Worm (Caenorhabditis elegans) whole organism, L2 larva: ENCODE data around the gene F53F1.6.
"Not testable (repeated sequence)": the region's sequence is repeated elsewhere in the genome, so short reads cannot be mapped to it uniquely, and the experiment has no call there.

ENCODE experiments used
- C34F6.9 ChIP-seq: fragments of 150-350 bp; optimal IDR thresholded peaks from 2 replicates; lab custom pipeline; 2014; ENCODE audit warnings: missing biosample characterization, missing genetic modification characterization
- F13H6.1 ChIP-seq: sonication (generic microtip); optimal IDR thresholded peaks from 2 replicates; lab custom pipeline; 2016; ENCODE audit warnings: missing genetic modification characterization, missing compliant biosample characterization
- R02D3.7 ChIP-seq: fragments of 150-350 bp; optimal IDR thresholded peaks from 2 replicates; lab custom pipeline; 2014; ENCODE audit warnings: missing biosample characterization, missing genetic modification characterization
- Y55F3AM.14 ChIP-seq: fragments of 200-800 bp; sonication (Bioruptor generic); optimal IDR thresholded peaks from 2 replicates; lab custom pipeline; 2018; ENCODE audit warnings: mild to moderate bottlenecking, missing genetic modification characterization, missing compliant biosample characterization
- ZK546.5 ChIP-seq: sonication (generic microtip); optimal IDR thresholded peaks from 2 replicates; lab custom pipeline; 2017; ENCODE audit warnings: missing biosample characterization, missing genetic modification characterization
- alr-1 ChIP-seq: fragments of 150-350 bp; optimal IDR thresholded peaks from 2 replicates; lab custom pipeline; 2014; ENCODE audit warnings: missing biosample characterization, missing genetic modification characterization
- blmp-1 ChIP-seq: sonication (generic microtip); optimal IDR thresholded peaks from 2 replicates; lab custom pipeline; 2017; ENCODE audit warnings: missing genetic modification characterization, mild to moderate bottlenecking, missing compliant biosample characterization, antibody characterized with exemption, moderate library complexity; ENCODE audit not compliant: insufficient read depth
- ceh-82 ChIP-seq: fragments of 150-350 bp; optimal IDR thresholded peaks from 2 replicates; lab custom pipeline; 2014; ENCODE audit warnings: missing biosample characterization, missing genetic modification characterization
- crh-2 ChIP-seq: sonication (generic microtip); optimal IDR thresholded peaks from 2 replicates; lab custom pipeline; 2017; ENCODE audit warnings: missing biosample characterization, missing genetic modification characterization
- elt-1 ChIP-seq: fragments of 150-350 bp; optimal IDR thresholded peaks from 2 replicates; lab custom pipeline; 2014; ENCODE audit warnings: missing biosample characterization, missing genetic modification characterization
- elt-3 ChIP-seq: sonication (generic microtip); optimal IDR thresholded peaks from 2 replicates; lab custom pipeline; 2017; ENCODE audit warnings: missing biosample characterization, missing genetic modification characterization
- fos-1 ChIP-seq: fragments of 150-350 bp; optimal IDR thresholded peaks from 2 replicates; lab custom pipeline; 2014; ENCODE audit warnings: missing biosample characterization, missing genetic modification characterization
- gmeb-1 ChIP-seq: fragments of 150-350 bp; optimal IDR thresholded peaks from 2 replicates; lab custom pipeline; 2014; ENCODE audit warnings: missing biosample characterization, missing genetic modification characterization
- lin-13 ChIP-seq: fragments of 150-350 bp; optimal IDR thresholded peaks from 2 replicates; lab custom pipeline; 2014; ENCODE audit warnings: missing biosample characterization, missing genetic modification reagents, missing genetic modification characterization
- lin-39 ChIP-seq: fragments of 150-350 bp; optimal IDR thresholded peaks from 2 replicates; lab custom pipeline; 2014; ENCODE audit warnings: missing biosample characterization, missing genetic modification reagents, missing genetic modification characterization
- mab-5 ChIP-seq: fragments of 150-350 bp; optimal IDR thresholded peaks from 2 replicates; lab custom pipeline; 2014; ENCODE audit warnings: missing biosample characterization, missing genetic modification characterization
- mdl-1 ChIP-seq, 2 experiments: fragments of 150-350 bp in 1 of 2; sonication (generic microtip) in 1 of 2; optimal IDR thresholded peaks; 2 replicates each; lab custom pipeline; 2017; ENCODE audit warnings: missing biosample characterization in 2 of 2, missing genetic modification characterization in 2 of 2
- nhr-10 ChIP-seq: sonication (generic microtip); optimal IDR thresholded peaks from 2 replicates; lab custom pipeline; 2017; ENCODE audit warnings: missing biosample characterization, missing genetic modification characterization
- nhr-12 ChIP-seq: fragments of 150-350 bp; optimal IDR thresholded peaks from 2 replicates; lab custom pipeline; 2014; ENCODE audit warnings: missing biosample characterization, missing genetic modification characterization
- nhr-129 ChIP-seq: fragments of 150-350 bp; optimal IDR thresholded peaks from 2 replicates; lab custom pipeline; 2014; ENCODE audit warnings: missing biosample characterization, missing genetic modification characterization
- nhr-21 ChIP-seq: fragments of 150-350 bp; optimal IDR thresholded peaks from 2 replicates; lab custom pipeline; 2014; ENCODE audit warnings: missing biosample characterization, missing genetic modification characterization
- nhr-23 ChIP-seq: fragments of 150-350 bp; optimal IDR thresholded peaks from 2 replicates; lab custom pipeline; 2014; ENCODE audit warnings: missing biosample characterization, missing genetic modification reagents, missing genetic modification characterization
- nhr-237 ChIP-seq: fragments of 150-350 bp; optimal IDR thresholded peaks from 2 replicates; lab custom pipeline; 2014; ENCODE audit warnings: missing biosample characterization, missing genetic modification characterization
- nhr-25 ChIP-seq: fragments of 150-350 bp; sonication (generic microtip); optimal IDR thresholded peaks from 3 replicates; lab custom pipeline; 2014; ENCODE audit warnings: missing biosample characterization, missing genetic modification characterization
- peb-1 ChIP-seq: fragments of 150-350 bp; optimal IDR thresholded peaks from 2 replicates; lab custom pipeline; 2014; ENCODE audit warnings: missing biosample characterization, missing genetic modification characterization
- sem-4 ChIP-seq: fragments of 150-350 bp; optimal IDR thresholded peaks from 2 replicates; lab custom pipeline; 2014; ENCODE audit warnings: missing biosample characterization, missing genetic modification reagents, missing genetic modification characterization
- skn-1 ChIP-seq: sonication (generic microtip); optimal IDR thresholded peaks from 2 replicates; lab custom pipeline; 2017; ENCODE audit warnings: missing biosample characterization, missing genetic modification characterization
- sma-3 ChIP-seq: sonication (generic microtip); optimal IDR thresholded peaks from 2 replicates; lab custom pipeline; 2016; ENCODE audit warnings: missing genetic modification reagents, missing genetic modification characterization, missing compliant biosample characterization
- unc-39 ChIP-seq: fragments of 150-350 bp; optimal IDR thresholded peaks from 2 replicates; lab custom pipeline; 2014; ENCODE audit warnings: missing biosample characterization, missing genetic modification characterization
- unc-55 ChIP-seq: fragments of 150-350 bp; sonication (generic microtip); optimal IDR thresholded peaks from 3 replicates; lab custom pipeline; 2014; ENCODE audit warnings: missing biosample characterization, missing genetic modification reagents, missing genetic modification characterization
- zag-1 ChIP-seq: fragments of 150-350 bp; optimal IDR thresholded peaks from 2 replicates; lab custom pipeline; 2014; ENCODE audit warnings: missing biosample characterization, missing genetic modification characterization
- ztf-11 ChIP-seq: sonication (generic microtip); optimal IDR thresholded peaks from 2 replicates; lab custom pipeline; 2017; ENCODE audit warnings: missing biosample characterization, missing genetic modification characterization
- ztf-4 ChIP-seq: fragments of 150-350 bp; optimal IDR thresholded peaks from 2 replicates; lab custom pipeline; 2014; ENCODE audit warnings: missing biosample characterization, missing genetic modification characterization

F53F1.6 gene

ce11 chrV:13445229-13445949 lies 28.0 kb upstream of the F53F1.6 start, which contains the start of gene Y2H9A.4:
Gene Y2H9A.4, plus strand, starts transcription at chrV:13445899.
- TF ChIP-seq skn-1 (tag; lab: Kevin White, UChicago), result no peak
- TF ChIP-seq peb-1 (tag; lab: Kevin White, UChicago), result no peak
- peak; percentile 53 for TF ChIP-seq fos-1
- peak; percentile 23 for TF ChIP-seq C34F6.9
- no peak for TF ChIP-seq ZK546.5 (tag; lab: Kevin White, UChicago)
- no peak for TF ChIP-seq unc-39
- TF ChIP-seq nhr-10 (tag; lab: Kevin White, UChicago), result no peak
- TF ChIP-seq nhr-25 (tag; lab: Kevin White, UChicago), result peak; percentile 31
- peak; percentile 56 for TF ChIP-seq crh-2 (tag; lab: Kevin White, UChicago)
- no peak for TF ChIP-seq elt-1
- no peak for TF ChIP-seq gmeb-1 (tag; lab: Kevin White, UChicago)
- TF ChIP-seq mdl-1 (tag; optimal IDR thresholded peaks at IDR 0.05; lab: Kevin White, UChicago), result no peak
- TF ChIP-seq lin-39, result no peak
- peak; percentile 28 for TF ChIP-seq mab-5

ce11 chrV:13443535-13443934 lies 26.1 kb upstream of the F53F1.6 start, which contains the start of gene Y2H9A.6:
Gene Y2H9A.6, plus strand, starts transcription at chrV:13443835.
- not testable (repeated sequence) for TF ChIP-seq elt-3, blmp-1, ztf-11 (tag; lab: Kevin White, UChicago)

- no peak for TF ChIP-seq alr-1 (tag; lab: Kevin White, UChicago)
- no peak for TF ChIP-seq unc-55
- TF ChIP-seq Y55F3AM.14 (GFP tag; lab: Kevin White, UChicago), result no peak
Observed at ce11 chrV:13442819-13443218, 25.4 kb upstream of the F53F1.6 start.

ce11 chrV:13441661-13442060 lies 24.2 kb upstream of the F53F1.6 start, which contains the start of gene col-162:
Gene col-162, plus strand, starts transcription at chrV:13441961.
- TF ChIP-seq ztf-4, result no peak
- no peak for TF ChIP-seq F13H6.1 (tag; lab: Kevin White, UChicago)
- TF ChIP-seq R02D3.7, result no peak
- no peak for TF ChIP-seq sma-3
- no peak for TF ChIP-seq ceh-82 (tag; lab: Kevin White, UChicago)
- no peak for TF ChIP-seq sem-4
- no peak for TF ChIP-seq Y55F3AM.14 (GFP tag; lab: Kevin White, UChicago)
- TF ChIP-seq lin-39, result no peak
- TF ChIP-seq mdl-1 (tag; optimal IDR thresholded peaks at IDR 0.05; lab: Kevin White, UChicago), result no peak
- TF ChIP-seq nhr-12 (tag; lab: Kevin White, UChicago), result no peak
- no peak for TF ChIP-seq gmeb-1 (tag; lab: Kevin White, UChicago)
- TF ChIP-seq nhr-237 (tag; lab: Kevin White, UChicago), result no peak
- TF ChIP-seq mab-5, result no peak
- TF ChIP-seq lin-13 (GFP tag; lab: Kevin White, UChicago), result no peak
- no peak for TF ChIP-seq skn-1 (tag; lab: Kevin White, UChicago)

ce11 chrV:13437473-13438074 lies 20.2 kb upstream of the F53F1.6 start, which contains the start of gene mes-4:
Gene mes-4, minus strand, starts transcription at chrV:13437545.
- TF ChIP-seq nhr-21 (no peak), Y55F3AM.14 (GFP tag; lab: Kevin White, UChicago) (no peak), gmeb-1 (tag; lab: Kevin White, UChicago) (peak; percentile 49)
- TF ChIP-seq, all 48 proteins: peak for 1

- TF ChIP-seq mdl-1 (tag; optimal IDR thresholded peaks at IDR 0.05; lab: Kevin White, UChicago) (no peak), nhr-23 (tag; lab: Kevin White, UChicago) (no peak), Y55F3AM.14 (GFP tag; lab: Kevin White, UChicago) (no peak), nhr-129 (tag; lab: Kevin White, UChicago) (no peak), R02D3.7 (no peak), sem-4 (no peak), zag-1 (tag; lab: Kevin White, UChicago) (no peak)
Observed at ce11 chrV:13432364-13432763, 15.0 kb upstream of the F53F1.6 start, which contains the start of gene srd-17. Gene srd-17, minus strand, starts transcription at chrV:13432714.
